Worm (Caenorhabditis elegans): ENCODE results near the gene nhr-227.

DNA sequence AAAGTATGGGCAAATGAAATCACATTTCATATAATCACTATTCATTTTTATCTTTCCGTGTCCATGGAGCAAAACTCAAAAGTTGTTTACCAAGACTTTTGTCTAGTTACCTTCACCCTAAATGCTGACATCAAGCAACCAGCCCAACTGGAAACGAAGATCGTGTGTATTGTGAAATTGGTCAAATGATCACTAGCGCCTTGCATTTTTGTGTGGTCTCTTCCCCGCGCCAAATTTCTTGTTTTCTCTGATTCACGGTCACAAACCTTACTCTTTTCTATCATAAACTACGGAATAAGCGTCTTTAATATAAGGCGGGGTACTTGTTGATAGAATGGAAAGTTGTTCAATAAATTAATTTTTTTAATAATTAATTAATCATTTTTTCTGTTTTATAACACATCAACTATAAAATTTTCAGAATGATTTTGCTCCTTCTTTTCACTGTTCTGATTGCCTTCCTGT is 35.1 kb upstream of the nhr-227 start, which contains the start of gene cyp-33C7:
- TF ChIP-seq him-1 (tag; optimal IDR thresholded peaks at IDR 0.05), result no peak
- TF ChIP-seq dao-5 (tag; optimal IDR thresholded peaks at IDR 0.05), result no peak
- TF ChIP-seq W03F9.2 (tag; optimal IDR thresholded peaks at IDR 0.05), result no peak
